Fruit fly (Drosophila melanogaster) whole organism, wandering third instar larva: ENCODE results near the gene Ccp84Aa.
A peak's percentile ranks its signal among the peaks of the same experiment; 100 is the strongest.

ENCODE experiments used
- CG9705 ChIP-seq: fragments of 200-800 bp; sonication (Bioruptor generic); optimal IDR thresholded peaks from 2 replicates; lab custom pipeline; 2018; ENCODE audit warnings: missing biosample characterization, mild to moderate bottlenecking, missing genetic modification characterization
- CrebA ChIP-seq: fragments of 200-800 bp; sonication (Bioruptor generic); optimal IDR thresholded peaks from 2 replicates; lab custom pipeline; 2016; ENCODE audit warnings: missing biosample characterization, mild to moderate bottlenecking, missing genetic modification characterization, borderline replicate concordance
- Dfd ChIP-seq: fragments of >200 bp; optimal IDR thresholded peaks from 2 replicates; lab custom pipeline; 2017; ENCODE audit warnings: missing biosample characterization, missing genetic modification characterization
- GATAd ChIP-seq: sonication (Bioruptor generic); optimal IDR thresholded peaks from 2 replicates; lab custom pipeline; 2016; ENCODE audit warnings: missing biosample characterization, missing genetic modification characterization
- Hnf4 ChIP-seq: fragments of 200-800 bp; sonication (Bioruptor generic); optimal IDR thresholded peaks from 2 replicates; lab custom pipeline; 2016; ENCODE audit warnings: missing biosample characterization, mild to moderate bottlenecking, missing genetic modification characterization
- Hr78 ChIP-seq: fragments of >200 bp; optimal IDR thresholded peaks from 2 replicates; lab custom pipeline; 2017; ENCODE audit warnings: missing biosample characterization, missing genetic modification characterization
- Hr83 ChIP-seq: fragments of 200-300 bp; sonication (Bioruptor generic); optimal IDR thresholded peaks from 2 replicates; lab custom pipeline; 2016; ENCODE audit warnings: missing biosample characterization, mild to moderate bottlenecking, missing genetic modification characterization, moderate library complexity; ENCODE audit not compliant: poor library complexity, severe bottlenecking
- Mio ChIP-seq: sonication (Bioruptor generic); optimal IDR thresholded peaks from 2 replicates; lab custom pipeline; 2016; ENCODE audit warnings: missing biosample characterization, missing genetic modification characterization
- Myc ChIP-seq: fragments of >200 bp; optimal IDR thresholded peaks from 2 replicates; lab custom pipeline; 2017
- N ChIP-seq: fragments of >200 bp; optimal IDR thresholded peaks from 2 replicates; lab custom pipeline; 2018; ENCODE audit warnings: missing biosample characterization, missing external identifiers, missing genetic modification characterization
- OdsH ChIP-seq: fragments of 200-800 bp; sonication (Bioruptor generic); optimal IDR thresholded peaks from 2 replicates; lab custom pipeline; 2016; ENCODE audit warnings: missing biosample characterization, mild to moderate bottlenecking, missing genetic modification characterization
- Rel ChIP-seq, 2 experiments: fragments of 200-800 bp; sonication (Bioruptor generic) in 1 of 2; optimal IDR thresholded peaks; 2 replicates in 1 of 2; 3 replicates in 1 of 2; lab custom pipeline; 2016 to 2019; ENCODE audit warnings: mild to moderate bottlenecking in 2 of 2, missing biosample characterization in 2 of 2, missing genetic modification characterization in 2 of 2, moderate library complexity in 1 of 2
- Sp1 ChIP-seq: fragments of 200-800 bp; sonication (Bioruptor generic); optimal IDR thresholded peaks from 3 replicates; lab custom pipeline; 2019; ENCODE audit warnings: missing biosample characterization, mild to moderate bottlenecking, missing genetic modification characterization, moderate library complexity
- Vsx2 ChIP-seq: fragments of 200-300, 225-300 bp; sonication (Bioruptor generic); optimal IDR thresholded peaks from 2 replicates; lab custom pipeline; 2018; ENCODE audit warnings: missing biosample characterization, missing genetic modification characterization; ENCODE audit not compliant: partially characterized antibody
- br ChIP-seq: fragments of 200-800 bp; sonication (Bioruptor generic); optimal IDR thresholded peaks from 2 replicates; lab custom pipeline; 2016; ENCODE audit warnings: missing biosample characterization, missing genetic modification characterization
- brk ChIP-seq: fragments of 200-800 bp; sonication (Bioruptor generic); optimal IDR thresholded peaks from 2 replicates; lab custom pipeline; 2016; ENCODE audit warnings: missing biosample characterization, mild to moderate bottlenecking, missing genetic modification characterization
- dl ChIP-seq, 2 experiments: fragments of 175-275, 200-275 bp in 1 of 2; fragments of 200-275 bp in 1 of 2; sonication (Bioruptor generic); optimal IDR thresholded peaks; lab custom pipeline; 2018; ENCODE audit warnings: mild to moderate bottlenecking in 2 of 2, missing biosample characterization in 2 of 2, missing genetic modification characterization in 2 of 2, moderate library complexity in 2 of 2; ENCODE audit not compliant: partially characterized antibody in 2 of 2, insufficient read depth in 1 of 2
- dmrt93B ChIP-seq: fragments of 200-800 bp; sonication (Bioruptor generic); optimal IDR thresholded peaks from 2 replicates; lab custom pipeline; 2018; ENCODE audit warnings: missing biosample characterization, mild to moderate bottlenecking, missing genetic modification characterization
- dsf ChIP-seq: sonication (Bioruptor generic); optimal IDR thresholded peaks from 2 replicates; lab custom pipeline; 2016; ENCODE audit warnings: missing biosample characterization, missing genetic modification characterization, borderline replicate concordance
- foxo ChIP-seq, 2 experiments: fragments of 200-800 bp; sonication (Bioruptor generic); optimal IDR thresholded peaks; 2 replicates in 1 of 2; 3 replicates in 1 of 2; lab custom pipeline; 2016 to 2017; ENCODE audit warnings: missing biosample characterization in 2 of 2, missing genetic modification characterization in 2 of 2
- jim ChIP-seq: fragments of 175-275, 200-325 bp; sonication (Bioruptor generic); optimal IDR thresholded peaks from 2 replicates; lab custom pipeline; 2016; ENCODE audit warnings: missing biosample characterization, mild to moderate bottlenecking, missing genetic modification characterization
- pan ChIP-seq: fragments of >200 bp; optimal IDR thresholded peaks from 2 replicates; lab custom pipeline; 2017
- psq ChIP-seq: fragments of 200-800 bp; sonication (Bioruptor generic); optimal IDR thresholded peaks from 3 replicates; lab custom pipeline; 2017; ENCODE audit warnings: missing biosample characterization, mild to moderate bottlenecking, missing genetic modification characterization, moderate library complexity
- rgr ChIP-seq: fragments of 200-800 bp; sonication (Bioruptor generic); optimal IDR thresholded peaks from 3 replicates; lab custom pipeline; 2016; ENCODE audit warnings: missing biosample characterization, mild to moderate bottlenecking, missing genetic modification characterization
- sv ChIP-seq: fragments of 200-800 bp; sonication (Bioruptor generic); optimal IDR thresholded peaks from 3 replicates; lab custom pipeline; 2016; ENCODE audit warnings: missing biosample characterization, missing genetic modification characterization
- usp ChIP-seq: fragments of >200 bp; optimal IDR thresholded peaks from 2 replicates; lab custom pipeline; 2017; ENCODE audit warnings: missing biosample characterization, missing genetic modification characterization
- woc ChIP-seq: sonication (Bioruptor generic); optimal IDR thresholded peaks from 2 replicates; lab custom pipeline; 2016; ENCODE audit warnings: missing biosample characterization, mild to moderate bottlenecking, missing genetic modification characterization

Ccp84Aa gene

DNA sequence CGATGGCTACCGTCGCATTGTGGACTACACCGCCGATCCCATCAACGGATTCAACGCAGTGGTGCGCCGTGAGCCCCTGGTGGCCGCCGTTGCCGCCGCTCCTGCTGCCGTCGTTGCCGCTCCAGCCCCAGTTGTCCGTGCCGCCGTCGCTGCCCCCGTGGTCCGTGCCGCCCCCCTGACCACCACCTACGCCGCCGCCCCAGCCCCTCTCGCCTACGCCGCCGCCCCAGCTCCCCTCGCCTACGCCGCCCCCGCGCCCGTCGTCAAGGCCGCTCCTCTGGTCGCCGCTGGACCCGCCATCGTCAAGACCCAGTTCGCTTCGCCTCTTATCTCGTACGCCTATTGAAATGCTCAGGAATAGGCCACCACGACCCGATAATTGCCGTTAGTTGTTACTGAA lies 16.7 kb upstream of the Ccp84Aa start:
- TF ChIP-seq Mio (no peak), Hr78 (no peak), Sp1 (no peak), dsf (GFP tag; lab: Kevin White, UChicago) (no peak), rgr (GFP tag; lab: Kevin White, UChicago) (no peak), GATAd (GFP tag; lab: Kevin White, UChicago) (no peak), Dfd (peak; percentile 85)

DNA sequence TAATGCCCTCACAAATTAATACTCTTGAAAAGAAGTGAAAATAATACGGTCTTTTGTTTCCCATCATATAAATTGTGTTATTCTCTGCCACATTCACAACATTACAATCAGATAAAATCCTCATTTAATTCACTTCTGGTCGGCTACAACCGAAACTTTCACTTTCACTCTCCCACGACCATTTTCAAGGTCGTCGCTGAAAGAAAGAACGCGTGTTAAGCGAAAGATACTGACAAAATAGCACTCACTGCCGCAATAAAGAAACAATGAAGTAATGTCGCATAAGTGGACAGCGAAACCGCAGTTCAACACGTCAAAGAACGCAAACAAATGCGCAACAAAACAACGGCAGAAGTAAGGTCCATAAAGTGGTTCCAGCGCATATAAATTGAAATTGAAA lies 15.7 kb upstream of the Ccp84Aa start:
- no peak for TF ChIP-seq Vsx2 (GFP tag; lab: Kevin White, UChicago)
- TF ChIP-seq Hr83 (GFP tag; lab: Kevin White, UChicago), result no peak
- no peak for TF ChIP-seq brk (GFP tag; lab: Kevin White, UChicago)
- no peak for TF ChIP-seq CG9705
- no peak for TF ChIP-seq pan (lab: Kevin White, UChicago)
- TF ChIP-seq br, result no peak
- TF ChIP-seq Myc (lab: Kevin White, UChicago), result no peak
- TF ChIP-seq dl (GFP tag; optimal IDR thresholded peaks at IDR 0.05; lab: Kevin White, UChicago; ENCODE audit: insufficient read depth in 1 of 2, partially characterized antibody in 2 of 2), result no peak
- no peak for TF ChIP-seq jim (GFP tag; lab: Kevin White, UChicago)
- no peak for TF ChIP-seq GATAd (GFP tag; lab: Kevin White, UChicago)
- TF ChIP-seq psq, result no peak
- TF ChIP-seq OdsH, result no peak
- TF ChIP-seq rgr (GFP tag; lab: Kevin White, UChicago), result no peak
- no peak for TF ChIP-seq dmrt93B
- TF ChIP-seq Dfd, result no peak
- TF ChIP-seq N (GFP tag; lab: Kevin White, UChicago), result no peak
- TF ChIP-seq woc, result no peak

DNA sequence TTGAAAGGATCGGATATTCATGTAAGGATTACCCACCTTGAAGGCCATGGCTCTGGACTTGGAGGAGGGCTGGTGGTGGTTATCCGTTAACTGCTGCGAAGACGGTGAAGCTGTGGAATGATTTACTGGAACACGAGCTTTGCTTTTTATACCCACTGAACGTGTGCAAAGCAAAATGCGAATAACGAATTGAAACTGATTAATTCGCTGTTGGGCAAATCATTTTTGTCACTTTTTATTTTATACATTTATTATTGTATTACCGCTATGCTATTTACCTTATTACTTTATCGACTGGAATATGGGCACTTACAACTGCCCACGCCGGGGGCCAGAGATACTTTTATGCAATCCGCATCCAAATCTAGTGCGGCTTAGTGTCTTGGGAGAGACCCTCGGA lies 13.7 kb upstream of the Ccp84Aa start, which contains the start of gene Ccp84Af:
Ccp84Af (minus strand) TSS at position 101 of the 400 bp plus-strand sequence.
- TF ChIP-seq dl (GFP tag; optimal IDR thresholded peaks at IDR 0.05; lab: Kevin White, UChicago; ENCODE audit: insufficient read depth in 1 of 2, partially characterized antibody in 2 of 2) (no peak), sv (GFP tag; lab: Kevin White, UChicago) (no peak)

DNA sequence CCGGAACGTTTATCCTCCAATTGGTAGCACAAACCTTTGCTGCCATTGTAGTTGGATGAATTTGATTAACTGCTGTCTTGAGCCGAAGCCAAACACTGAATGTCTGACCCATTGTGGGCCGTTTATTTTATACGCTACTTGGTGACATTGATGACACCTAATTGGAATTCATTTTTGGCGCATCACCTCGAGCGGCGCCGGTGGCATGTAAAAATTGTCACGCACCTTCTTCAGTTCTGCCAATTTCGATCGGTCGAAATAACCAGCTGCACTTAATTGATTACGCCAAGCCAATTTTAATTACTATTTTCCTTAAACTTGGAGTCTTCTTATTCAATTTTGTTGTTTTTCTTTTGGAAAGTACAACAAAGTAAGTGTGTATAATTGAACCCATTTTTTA lies 12.2 kb upstream of the Ccp84Aa start, which contains the start of gene Ccp84Ae:
Ccp84Ae (minus strand) TSS at position 101 of the 400 bp plus-strand sequence.
- TF ChIP-seq Dfd (no peak), Sp1 (no peak), CrebA (GFP tag; lab: Kevin White, UChicago) (no peak), Myc (lab: Kevin White, UChicago) (no peak)

DNA sequence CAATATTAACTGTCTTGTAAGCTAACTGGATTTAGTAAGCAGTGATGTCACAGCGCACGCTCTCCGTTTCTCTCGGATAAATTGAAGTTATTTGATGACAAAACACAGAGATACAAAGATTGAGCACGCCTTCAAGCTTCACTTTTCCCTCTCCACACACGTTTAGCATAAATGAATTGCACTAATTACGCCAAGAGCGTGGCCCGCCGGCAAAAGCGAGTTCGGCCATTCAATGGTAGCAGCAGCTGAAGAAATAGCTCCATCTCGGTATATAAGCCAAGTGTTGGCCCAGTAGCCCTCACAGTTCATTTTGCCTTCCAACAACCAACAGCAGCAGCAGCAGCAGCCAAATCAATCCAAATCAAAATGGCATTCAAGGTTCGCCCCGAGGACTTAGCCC lies 11.5 kb upstream of the Ccp84Aa start, which contains the start of gene Ccp84Ad:
Ccp84Ad (plus strand) TSS at position 301 of the 400 bp plus-strand sequence.
- TF ChIP-seq brk (GFP tag; lab: Kevin White, UChicago) (no peak), usp (GFP tag; lab: Kevin White, UChicago) (no peak), foxo (GFP tag; optimal IDR thresholded peaks at IDR 0.05; lab: Kevin White, UChicago) (no peak), Rel (GFP tag; optimal IDR thresholded peaks at IDR 0.05; lab: Kevin White, UChicago) (no peak), Rel (tag; optimal IDR thresholded peaks at IDR 0.05; lab: Kevin White, UChicago) (no peak)

DNA sequence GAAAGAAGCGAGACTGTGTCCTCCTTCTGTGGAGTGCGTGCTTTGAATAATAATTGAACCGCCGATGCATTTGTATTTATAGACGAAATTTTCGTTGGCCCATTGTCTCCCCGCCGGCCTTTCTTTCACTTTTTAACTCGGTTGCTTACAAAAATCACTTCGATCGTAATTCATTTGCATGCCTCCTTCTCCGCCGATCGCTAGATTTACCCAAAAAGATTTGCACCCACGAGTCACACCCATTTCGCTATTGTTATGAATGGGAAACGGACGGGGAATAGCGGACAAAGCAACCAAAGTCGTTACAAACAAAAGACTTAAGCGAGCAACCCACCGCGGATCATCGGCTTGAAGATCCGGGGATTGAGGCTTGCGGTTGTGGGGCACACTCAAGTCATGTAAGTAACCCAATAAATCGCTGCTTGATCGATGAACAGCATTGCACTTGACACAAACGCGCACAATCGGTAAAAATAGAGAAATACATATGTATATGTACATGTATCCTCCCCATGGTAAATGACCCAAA lies 7.6 kb upstream of the Ccp84Aa start, which contains the start of gene Ccp84Ac:
Ccp84Ac (minus strand) TSS at position 51 of the 529 bp plus-strand sequence.
- TF ChIP-seq N (GFP tag; lab: Kevin White, UChicago) (no peak), Hnf4 (GFP tag; lab: Kevin White, UChicago) (no peak), Myc (lab: Kevin White, UChicago) (no peak), pan (lab: Kevin White, UChicago) (no peak), sv (GFP tag; lab: Kevin White, UChicago) (no peak), Vsx2 (GFP tag; lab: Kevin White, UChicago) (no peak)
- TF ChIP-seq, all 38 proteins: peak for 0
